Worm (Caenorhabditis elegans) whole organism, L4/young adult: Measurements from ENCODE around the gene ogr-2.

Experiments used
- W03F9.2 ChIP-seq: fragments of 150-350 bp; optimal IDR thresholded peaks from 2 replicates; lab custom pipeline; 2014; ENCODE audit warnings: missing biosample characterization, missing genetic modification characterization
- dao-5 ChIP-seq: sonication (generic microtip); optimal IDR thresholded peaks from 2 replicates; lab custom pipeline; 2016; ENCODE audit warnings: missing genotype, missing genetic modification characterization, moderate library complexity, missing compliant biosample characterization
- him-1 ChIP-seq: sonication (generic microtip); optimal IDR thresholded peaks from 2 replicates; lab custom pipeline; 2016; ENCODE audit warnings: missing genotype, missing genetic modification reagents, missing genetic modification characterization, missing compliant biosample characterization

DNA sequence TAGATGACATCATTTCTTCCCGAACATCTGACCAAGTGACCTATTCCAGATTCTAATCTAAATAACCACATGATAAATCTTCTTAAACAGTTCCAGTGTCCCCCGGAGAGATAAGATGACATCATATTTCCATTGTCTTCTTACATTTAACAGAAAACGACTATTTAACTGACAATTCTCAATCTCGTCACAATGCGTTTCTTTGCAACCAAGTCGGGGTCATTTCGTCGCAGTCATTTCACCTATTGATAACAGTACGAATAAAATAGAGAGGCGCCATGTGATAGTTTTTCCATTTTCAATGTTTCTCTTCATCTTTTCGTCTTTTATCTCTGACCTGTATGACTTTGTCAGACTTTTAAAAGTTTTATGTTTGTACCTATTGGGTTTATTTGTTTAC, 11.9 kb upstream of the ogr-2 start:
- no peak for TF ChIP-seq W03F9.2
- no peak for TF ChIP-seq him-1 (tag; lab: Kevin White, UChicago)
- TF ChIP-seq dao-5 (tag; lab: Kevin White, UChicago), result no peak
